Fruit fly (Drosophila melanogaster): Measurements from ENCODE around the gene Myo61F.

The Myo61F gene

dm6 chr3L:1313039-1313766, 5.1 kb upstream of the Myo61F start, which contains the start of the genes sturkopf and Herc4 (continued):
- TF ChIP-seq NC2α (GFP tag; optimal IDR thresholded peaks at IDR 0.05) (peak; percentile 22), CG2202 (tag; optimal IDR thresholded peaks at IDR 0.05) (no peak), fu2 (GFP tag; optimal IDR thresholded peaks at IDR 0.05) (peak; percentile 76), CG1529 (GFP tag; optimal IDR thresholded peaks at IDR 0.05) (peak; percentile 25), vfl (GFP tag; optimal IDR thresholded peaks at IDR 0.05) (peak; percentile 85), CG15696 (tag; optimal IDR thresholded peaks at IDR 0.05) (peak; percentile 24), Ada2b (GFP tag; IDR thresholded peaks at IDR 0.05) (0 out of 2 replicates have a peak, but pooled peaks have one; percentile 41), CG16863 (GFP tag; optimal IDR thresholded peaks at IDR 0.05) (peak; percentile 73), CG1233 (GFP tag; optimal IDR thresholded peaks at IDR 0.05) (peak; percentile 59), fd3F (GFP tag; optimal IDR thresholded peaks at IDR 0.05) (peak; percentile 41), Deaf1 (tag; optimal IDR thresholded peaks at IDR 0.05) (no peak), Doc3 (GFP tag; IDR thresholded peaks at IDR 0.05; ENCODE audit: partially characterized antibody) (no peak), chn (GFP tag; optimal IDR thresholded peaks at IDR 0.05) (peak; percentile 59), CG7271 (tag; optimal IDR thresholded peaks at IDR 0.05) (no peak), Max (GFP tag; optimal IDR thresholded peaks at IDR 0.05) (peak; percentile 45), slp2 (GFP tag; optimal IDR thresholded peaks at IDR 0.05) (peak; percentile 77), CG12391 (tag; optimal IDR thresholded peaks at IDR 0.05) (peak; percentile 79), CG4820 (GFP tag; optimal IDR thresholded peaks at IDR 0.05) (peak; percentile 42), CG12104 (GFP tag; optimal IDR thresholded peaks at IDR 0.05) (peak; percentile 72), CG8388 (GFP tag; optimal IDR thresholded peaks at IDR 0.05) (peak; percentile 66), BEAF-32 (GFP tag; optimal IDR thresholded peaks at IDR 0.05) (peak; percentile 36), stwl (tag; optimal IDR thresholded peaks at IDR 0.05) (peak; percentile 65), CG11695 (GFP tag; IDR thresholded peaks at IDR 0.05) (peak; percentile 40; the same call in 1 of the 3 replicates), CG15011 (GFP tag; optimal IDR thresholded peaks at IDR 0.05) (no peak), Bgb (GFP tag; IDR thresholded peaks at IDR 0.05; ENCODE audit: partially characterized antibody) (no peak), hth (optimal IDR thresholded peaks at IDR 0.05) (no peak), CG12769 (tag; optimal IDR thresholded peaks at IDR 0.05) (no peak), CG7786 (GFP tag; optimal IDR thresholded peaks at IDR 0.05) (peak; percentile 68), sens-2 (GFP tag; IDR thresholded peaks at IDR 0.05) (0 out of 2 replicates have a peak, but pooled peaks have one; percentile 5), B-H2 (GFP tag; optimal IDR thresholded peaks at IDR 0.05) (peak; percentile 74), lov (optimal IDR thresholded peaks at IDR 0.05) (no peak), lov (GFP tag; IDR thresholded peaks at IDR 0.05) (no peak), pum (GFP tag; optimal IDR thresholded peaks at IDR 0.05) (peak; percentile 85), CG10267 (tag; optimal IDR thresholded peaks at IDR 0.05) (peak; percentile 58), CrebB (tag; optimal IDR thresholded peaks at IDR 0.05) (no peak), CG7745 (tag; optimal IDR thresholded peaks at IDR 0.05) (no peak), btn (GFP tag; optimal IDR thresholded peaks at IDR 0.05) (no peak), CG16779 (GFP tag; IDR thresholded peaks at IDR 0.05) (no peak), en (GFP tag; optimal IDR thresholded peaks at IDR 0.05) (peak; percentile 83), CG13287 (GFP tag; IDR thresholded peaks at IDR 0.05; ENCODE audit: partially characterized antibody) (peak; percentile 24; the same call in 1 of the 2 replicates), MBD-R2 (GFP tag; IDR thresholded peaks at IDR 0.05) (peak; percentile 83), crc (GFP tag; optimal IDR thresholded peaks at IDR 0.05) (peak; percentile 78), CG8290 (GFP tag; optimal IDR thresholded peaks at IDR 0.05) (peak; percentile 84), CG8290 (tag; optimal IDR thresholded peaks at IDR 0.05) (peak in 1 of 2 experiments; percentile 16), Pdp1 (GFP tag; optimal IDR thresholded peaks at IDR 0.05) (peak; percentile 60 to 87), yki (optimal IDR thresholded peaks at IDR 0.05) (no peak), ems (GFP tag; optimal IDR thresholded peaks at IDR 0.05) (peak; percentile 89), pb (GFP tag; optimal IDR thresholded peaks at IDR 0.05) (peak; percentile 27), CG5180 (GFP tag; optimal IDR thresholded peaks at IDR 0.05) (no peak), CG7987 (GFP tag; optimal IDR thresholded peaks at IDR 0.05) (peak; percentile 22)

Measured in whole organism, embryonic.